Fruit fly (Drosophila melanogaster) whole organism, adult: ENCODE data around the gene TotF.

Source experiments
- CG11617 ChIP-seq: fragments of 200-800 bp; sonication (Bioruptor generic); optimal IDR thresholded peaks from 2 replicates; lab custom pipeline; 2017; ENCODE audit warnings: mild to moderate bottlenecking, missing biosample characterization, missing genetic modification reagents, missing genetic modification characterization
- CG12768 ChIP-seq: fragments of 200-800 bp; sonication (Bioruptor generic); optimal IDR thresholded peaks from 2 replicates; lab custom pipeline; 2017; ENCODE audit warnings: missing biosample characterization, missing genetic modification characterization, mild to moderate bottlenecking, moderate library complexity, missing genetic modification reagents
- CG14711 ChIP-seq: fragments of 200-800 bp; sonication (Bioruptor generic); optimal IDR thresholded peaks from 2 replicates; lab custom pipeline; 2018; ENCODE audit warnings: missing biosample characterization, mild to moderate bottlenecking, missing genetic modification characterization, moderate library complexity
- CG1620 ChIP-seq: fragments of 200-800 bp; sonication (Bioruptor generic); optimal IDR thresholded peaks from 2 replicates; lab custom pipeline; 2016; ENCODE audit warnings: missing biosample characterization, missing genetic modification characterization
- CG33017 ChIP-seq: fragments of 200-800 bp; sonication (Bioruptor generic); optimal IDR thresholded peaks from 2 replicates; lab custom pipeline; 2018; ENCODE audit warnings: missing biosample characterization, mild to moderate bottlenecking, missing genetic modification characterization, moderate library complexity
- CG5204 ChIP-seq: fragments of 200-800 bp; sonication (Bioruptor generic); optimal IDR thresholded peaks from 2 replicates; lab custom pipeline; 2016; ENCODE audit warnings: missing biosample characterization, missing genetic modification characterization
- CG7045 ChIP-seq: fragments of 200-800 bp; sonication (Bioruptor generic); optimal IDR thresholded peaks from 2 replicates; lab custom pipeline; 2017; ENCODE audit warnings: missing biosample characterization, mild to moderate bottlenecking, missing genetic modification characterization
- CG7101 ChIP-seq: fragments of 200-800 bp; sonication (Bioruptor generic); optimal IDR thresholded peaks from 2 replicates; lab custom pipeline; 2018; ENCODE audit warnings: missing biosample characterization, mild to moderate bottlenecking, missing genetic modification characterization, moderate library complexity
- Clk ChIP-seq: fragments of 200-800 bp; sonication (Bioruptor generic); optimal IDR thresholded peaks from 2 replicates; lab custom pipeline; 2017; ENCODE audit warnings: missing biosample characterization, missing genetic modification characterization
- Crg-1 ChIP-seq: fragments of 200-800 bp; sonication (Bioruptor generic); optimal IDR thresholded peaks from 2 replicates; lab custom pipeline; 2016; ENCODE audit warnings: missing biosample characterization, missing genetic modification characterization
- Hr96 ChIP-seq: fragments of 200-800 bp; sonication (Bioruptor generic); optimal IDR thresholded peaks from 2 replicates; lab custom pipeline; 2016; ENCODE audit warnings: missing biosample characterization, missing genetic modification characterization
- Mnt ChIP-seq: fragments of 200-800 bp; sonication (Bioruptor generic); optimal IDR thresholded peaks from 2 replicates; lab custom pipeline; 2016; ENCODE audit warnings: missing biosample characterization, mild to moderate bottlenecking, missing genetic modification characterization
- bab1 ChIP-seq: fragments of 200-800 bp; sonication (Bioruptor generic); optimal IDR thresholded peaks from 3 replicates; lab custom pipeline; 2019; ENCODE audit warnings: missing biosample characterization, mild to moderate bottlenecking, missing genetic modification characterization, moderate library complexity
- cic ChIP-seq: fragments of 200-800 bp; sonication (Bioruptor generic); optimal IDR thresholded peaks from 2 replicates; lab custom pipeline; 2017; ENCODE audit warnings: missing biosample characterization, mild to moderate bottlenecking, missing genetic modification characterization, moderate library complexity
- cnc ChIP-seq, 2 experiments: fragments of >200 bp; optimal IDR thresholded peaks; 2 replicates each; lab custom pipeline; 2017
- kay ChIP-seq: fragments of 200-800 bp; sonication (Bioruptor generic); peaks from one replicate; lab custom pipeline; 2016; ENCODE audit warnings: missing biosample characterization, missing genetic modification characterization, borderline replicate concordance
- ovo ChIP-seq: fragments of 200-800 bp; sonication (Bioruptor generic); optimal IDR thresholded peaks from 2 replicates; lab custom pipeline; 2016; ENCODE audit warnings: missing biosample characterization, missing genetic modification characterization
- pad ChIP-seq: fragments of 200-800 bp; sonication (Bioruptor generic); optimal IDR thresholded peaks from 3 replicates; lab custom pipeline; 2017; ENCODE audit warnings: missing biosample characterization, missing genetic modification characterization, mild to moderate bottlenecking, moderate library complexity, missing genetic modification reagents
- tj ChIP-seq: fragments of 200-800 bp; sonication (Bioruptor generic); optimal IDR thresholded peaks from 3 replicates; lab custom pipeline; 2017; ENCODE audit warnings: missing biosample characterization, mild to moderate bottlenecking, missing genetic modification characterization, moderate library complexity
- toe ChIP-seq: fragments of 200-800 bp; sonication (Bioruptor generic); optimal IDR thresholded peaks from 2 replicates; lab custom pipeline; 2016; ENCODE audit warnings: missing biosample characterization, missing genetic modification characterization

TotF gene

dm6 chr2L:19902693-19903267, 9.4 kb downstream of the TotF start:
- no peak for TF ChIP-seq tj (GFP tag; lab: Kevin White, UChicago)
- no peak for TF ChIP-seq Mnt (GFP tag; lab: Kevin White, UChicago)
- TF ChIP-seq CG7101: no peak
- no peak for TF ChIP-seq CG11617 (GFP tag; lab: Kevin White, UChicago)
- no peak for TF ChIP-seq CG14711
- no peak for TF ChIP-seq CG12768
- no peak for TF ChIP-seq toe (GFP tag; lab: Kevin White, UChicago)
- TF ChIP-seq CG33017 (tag; lab: Kevin White, UChicago): no peak
- TF ChIP-seq CG5204 (GFP tag; lab: Kevin White, UChicago): no peak
- no peak for TF ChIP-seq Clk

- TF ChIP-seq CG5204 (GFP tag; lab: Kevin White, UChicago) (no peak), Clk (no peak), CG12768 (no peak), Hr96 (GFP tag; lab: Kevin White, UChicago) (no peak), Mnt (GFP tag; lab: Kevin White, UChicago) (no peak), cic (no peak), tj (GFP tag; lab: Kevin White, UChicago) (no peak), CG33017 (tag; lab: Kevin White, UChicago) (no peak), CG7045 (no peak)
Observed at dm6 chr2L:19899498-19899897, 12.7 kb downstream of the TotF start.

- TF ChIP-seq tj (GFP tag; lab: Kevin White, UChicago) (no peak), CG12768 (no peak), CG5204 (GFP tag; lab: Kevin White, UChicago) (no peak), CG1620 (GFP tag; lab: Kevin White, UChicago) (no peak), CG14711 (no peak), kay (GFP tag; lab: Kevin White, UChicago) (no peak), CG7045 (no peak), cnc (optimal IDR thresholded peaks at IDR 0.05; lab: Kevin White, UChicago) (no peak), ovo (GFP tag; lab: Kevin White, UChicago) (no peak), CG7101 (no peak), toe (GFP tag; lab: Kevin White, UChicago) (no peak), Mnt (GFP tag; lab: Kevin White, UChicago) (no peak)
Observed at dm6 chr2L:19898540-19899300, 13.5 kb downstream of the TotF start.

DNA sequence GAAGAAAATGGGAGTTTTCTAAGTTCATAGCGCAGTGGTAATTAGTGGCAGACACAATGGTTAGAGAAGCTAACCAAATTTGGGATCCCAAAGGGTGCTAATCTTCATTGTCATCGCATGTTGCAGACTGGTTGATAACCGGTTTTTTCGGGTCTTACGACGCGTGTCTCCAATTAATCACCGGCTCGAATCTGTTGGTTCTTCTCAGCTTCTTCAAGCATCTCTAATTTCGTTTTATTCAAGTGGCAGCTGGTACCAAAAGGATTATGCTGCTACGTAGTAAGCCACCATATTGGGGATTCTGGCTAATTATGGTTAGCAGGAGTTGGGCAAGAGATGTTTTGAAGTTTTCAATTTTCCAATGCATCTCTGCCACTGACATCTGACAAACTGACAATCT, 15.2 kb downstream of the TotF start:
- TF ChIP-seq Mnt (GFP tag; lab: Kevin White, UChicago): no peak
- TF ChIP-seq cnc (optimal IDR thresholded peaks at IDR 0.05; lab: Kevin White, UChicago): no peak
- no peak for TF ChIP-seq CG7045
- TF ChIP-seq toe (GFP tag; lab: Kevin White, UChicago): no peak
- TF ChIP-seq CG12768: no peak
- no peak for TF ChIP-seq ovo (GFP tag; lab: Kevin White, UChicago)
- no peak for TF ChIP-seq CG5204 (GFP tag; lab: Kevin White, UChicago)
- TF ChIP-seq CG1620 (GFP tag; lab: Kevin White, UChicago): no peak
- no peak for TF ChIP-seq Crg-1
- TF ChIP-seq cic: no peak
- no peak for TF ChIP-seq kay (GFP tag; lab: Kevin White, UChicago)
- TF ChIP-seq CG33017 (tag; lab: Kevin White, UChicago): no peak
- TF ChIP-seq tj (GFP tag; lab: Kevin White, UChicago): no peak
- TF ChIP-seq bab1: no peak

DNA sequence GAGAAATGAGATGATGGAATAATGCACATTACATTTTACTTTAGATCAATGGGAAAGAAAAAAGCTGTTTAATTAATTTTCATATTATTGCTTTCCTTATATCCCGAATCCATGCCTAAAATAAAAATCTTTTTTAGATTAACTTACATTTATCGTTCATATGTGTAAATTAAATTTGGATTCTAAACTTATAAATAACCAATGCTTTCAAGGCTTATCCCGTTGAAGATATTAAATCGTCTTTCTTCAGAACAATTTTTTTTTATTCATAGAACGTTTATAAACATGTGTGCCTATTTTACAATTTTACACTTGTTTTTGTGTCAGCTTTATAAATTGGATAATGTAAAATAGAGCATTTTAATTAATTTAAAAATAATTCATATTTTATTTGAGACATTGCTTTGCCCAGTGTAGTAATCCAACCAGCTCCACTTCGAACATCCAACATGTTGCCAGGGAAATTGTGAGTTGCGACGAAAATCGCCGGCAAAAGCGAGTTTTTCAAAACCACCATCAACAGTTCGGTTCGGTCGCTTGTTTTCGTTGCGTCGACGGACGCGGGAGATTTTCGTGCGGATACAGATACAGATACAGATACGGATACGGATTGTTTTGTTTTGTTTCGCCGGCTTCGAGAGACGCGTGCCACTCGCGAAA, 16.5 kb downstream of the TotF start:
- TF ChIP-seq Crg-1 (no peak), CG11617 (GFP tag; lab: Kevin White, UChicago) (peak; percentile 6), CG14711 (no peak), Mnt (GFP tag; lab: Kevin White, UChicago) (no peak), CG7045 (no peak), CG12768 (no peak), tj (GFP tag; lab: Kevin White, UChicago) (no peak), CG5204 (GFP tag; lab: Kevin White, UChicago) (peak; percentile 8), CG7101 (peak; percentile 14), cnc (optimal IDR thresholded peaks at IDR 0.05; lab: Kevin White, UChicago) (no peak), cic (no peak), bab1 (no peak), toe (GFP tag; lab: Kevin White, UChicago) (no peak), pad (GFP tag; lab: Kevin White, UChicago) (no peak), kay (GFP tag; lab: Kevin White, UChicago) (no peak)

- no peak for TF ChIP-seq CG5204 (GFP tag; lab: Kevin White, UChicago)
- TF ChIP-seq cic: no peak
- no peak for TF ChIP-seq Mnt (GFP tag; lab: Kevin White, UChicago)
- no peak for TF ChIP-seq bab1
- no peak for TF ChIP-seq Crg-1
- no peak for TF ChIP-seq CG12768
- no peak for TF ChIP-seq CG11617 (GFP tag; lab: Kevin White, UChicago)
- TF ChIP-seq Hr96 (GFP tag; lab: Kevin White, UChicago): no peak
- TF ChIP-seq CG14711: no peak
Observed at dm6 chr2L:19894826-19895225, 17.4 kb downstream of the TotF start.
